Worm (Caenorhabditis elegans): ENCODE measurements around the gene hda-5.

hda-5 gene

ce11 chrII:11811241-11811640 lies 12.4 kb downstream of the hda-5 start:
- TF ChIP-seq lin-39 (tag; optimal IDR thresholded peaks at IDR 0.05) (no peak), efl-1 (optimal IDR thresholded peaks at IDR 0.05) (no peak), efl-1 (GFP tag; optimal IDR thresholded peaks at IDR 0.05 in 1 of 2) (no peak), snpc-4 (tag; optimal IDR thresholded peaks at IDR 0.05) (no peak), nhr-237 (tag; optimal IDR thresholded peaks at IDR 0.05) (no peak), pqm-1 (tag; optimal IDR thresholded peaks at IDR 0.05) (no peak), alr-1 (tag; optimal IDR thresholded peaks at IDR 0.05; ENCODE audit: borderline replicate concordance) (no peak), mdl-1 (tag; optimal IDR thresholded peaks at IDR 0.05) (no peak), mep-1 (tag; optimal IDR thresholded peaks at IDR 0.05) (no peak)

ce11 chrII:11813895-11814369 lies 15.1 kb downstream of the hda-5 start, which contains the start of gene F43G6.8:
F43G6.8 (minus strand) TSS chrII:11814092.
- TF ChIP-seq nhr-19 (GFP tag; conservative IDR thresholded peaks at IDR 0.05) (no peak), nhr-11 (tag; optimal IDR thresholded peaks at IDR 0.05) (peak; percentile 55), unc-86 (tag; optimal IDR thresholded peaks at IDR 0.05) (peak; percentile 12), lin-39 (tag; optimal IDR thresholded peaks at IDR 0.05) (no peak), unc-130 (tag; optimal IDR thresholded peaks at IDR 0.05) (peak; percentile 58), isw-1 (GFP tag; IDR thresholded peaks at IDR 0.05) (0 out of 2 replicates have a peak, but pooled peaks have one; percentile 19), unc-62 (GFP tag; optimal IDR thresholded peaks at IDR 0.05) (no peak), aha-1 (tag; optimal IDR thresholded peaks at IDR 0.05) (no peak), swsn-7 (tag; optimal IDR thresholded peaks at IDR 0.05) (peak; percentile 35), egl-13 (tag; optimal IDR thresholded peaks at IDR 0.05) (no peak), snpc-4 (tag; optimal IDR thresholded peaks at IDR 0.05) (peak; percentile 44), pqm-1 (tag; optimal IDR thresholded peaks at IDR 0.05) (no peak), lin-13 (GFP tag; optimal IDR thresholded peaks at IDR 0.05) (peak; percentile 21), Y116A8C.19 (tag; optimal IDR thresholded peaks at IDR 0.05; ENCODE audit: borderline replicate concordance) (no peak), ceh-63 (GFP tag; optimal IDR thresholded peaks at IDR 0.05) (no peak), mdl-1 (tag; optimal IDR thresholded peaks at IDR 0.05) (peak in 1 of 2 experiments; percentile 76), blmp-1 (tag; optimal IDR thresholded peaks at IDR 0.05) (peak; percentile 97), pag-3 (tag; optimal IDR thresholded peaks at IDR 0.05; ENCODE audit: borderline replicate concordance, insufficient read depth) (no peak), egl-27 (tag; optimal IDR thresholded peaks at IDR 0.05) (no peak), ceh-82 (tag; optimal IDR thresholded peaks at IDR 0.05) (peak in 1 of 3 experiments; percentile 47), fkh-8 (tag; optimal IDR thresholded peaks at IDR 0.05) (peak; percentile 75), ztf-4 (tag; optimal IDR thresholded peaks at IDR 0.05) (peak; percentile 2), skn-1 (tag; optimal IDR thresholded peaks at IDR 0.05) (peak; percentile 21), ama-1 (optimal IDR thresholded peaks at IDR 0.05) (peak; percentile 52), elt-3 (tag; optimal IDR thresholded peaks at IDR 0.05) (peak in 1 of 6 experiments; percentile 30), nhr-71 (tag; optimal IDR thresholded peaks at IDR 0.05) (peak; percentile 61), lin-14 (GFP tag; optimal IDR thresholded peaks at IDR 0.05) (peak; percentile 76), alr-1 (tag; optimal IDR thresholded peaks at IDR 0.05; ENCODE audit: borderline replicate concordance) (no peak), rnt-1 (tag; optimal IDR thresholded peaks at IDR 0.05) (peak; percentile 56), nhr-84 (tag; optimal IDR thresholded peaks at IDR 0.05) (no peak), mab-9 (GFP tag; IDR thresholded peaks at IDR 0.05) (0 out of 2 replicates have a peak, but pooled peaks have one; percentile 33), fkh-10 (GFP tag; optimal IDR thresholded peaks at IDR 0.05) (no peak), nhr-47 (tag; optimal IDR thresholded peaks at IDR 0.05) (peak; percentile 47), nhr-77 (tag; optimal IDR thresholded peaks at IDR 0.05) (no peak), lsy-2 (tag; optimal IDR thresholded peaks at IDR 0.05) (peak; percentile 42 to 72), jun-1 (tag; optimal IDR thresholded peaks at IDR 0.05) (peak; percentile 12), xbp-1 (tag; optimal IDR thresholded peaks at IDR 0.05) (peak; percentile 18), nhr-237 (tag; optimal IDR thresholded peaks at IDR 0.05) (no peak), lin-35 (GFP tag; optimal IDR thresholded peaks at IDR 0.05) (peak; percentile 46 to 64), efl-3 (GFP tag; optimal IDR thresholded peaks at IDR 0.05) (no peak), nhr-20 (tag; optimal IDR thresholded peaks at IDR 0.05) (peak; percentile 59), dpl-1 (GFP tag; optimal IDR thresholded peaks at IDR 0.05) (peak; percentile 12 to 45 (median 35)), mep-1 (tag; optimal IDR thresholded peaks at IDR 0.05) (peak; percentile 71), tbx-2 (tag; optimal IDR thresholded peaks at IDR 0.05) (no peak), nhr-28 (tag; optimal IDR thresholded peaks at IDR 0.05) (no peak), zip-4 (GFP tag; optimal IDR thresholded peaks at IDR 0.05) (no peak), ets-5 (GFP tag; IDR thresholded peaks at IDR 0.05) (no peak), C16A3.4 (tag; optimal IDR thresholded peaks at IDR 0.05) (peak; percentile 37)

Data from whole organism, L1 larva.